Worm (Caenorhabditis elegans) whole organism, L3 larva: ENCODE data around the gene sdz-6.

Experiments
- ceh-9 ChIP-seq: sonication (generic microtip); optimal IDR thresholded peaks from 2 replicates; lab custom pipeline; 2018; ENCODE audit warnings: missing biosample characterization, missing genetic modification characterization
- fkh-2 ChIP-seq: fragments of 150-350 bp; optimal IDR thresholded peaks from 2 replicates; lab custom pipeline; 2014; ENCODE audit warnings: missing biosample characterization, missing genetic modification reagents, missing genetic modification characterization
- nhr-76 ChIP-seq: fragments of 150-350 bp; sonication (generic microtip); optimal IDR thresholded peaks from 5 replicates; lab custom pipeline; 2014; ENCODE audit warnings: missing biosample characterization, missing genetic modification characterization
- pqm-1 ChIP-seq: fragments of 150-350 bp; optimal IDR thresholded peaks from 2 replicates; lab custom pipeline; 2017; ENCODE audit warnings: missing biosample characterization, missing genetic modification characterization, inconsistent platforms
- skn-1 ChIP-seq: fragments of 150-350 bp; optimal IDR thresholded peaks from 2 replicates; lab custom pipeline; 2014; ENCODE audit warnings: missing biosample characterization, missing genetic modification characterization

ce11 chrV:19278488-19278887, 41.9 kb upstream of the sdz-6 start:
- TF ChIP-seq ceh-9 (tag; lab: Kevin White, UChicago) = no peak
- TF ChIP-seq skn-1 (tag; lab: Kevin White, UChicago) = no peak
- no peak for TF ChIP-seq nhr-76 (tag; lab: Kevin White, UChicago)
- TF ChIP-seq pqm-1 (tag; lab: Kevin White, UChicago) = no peak
- TF ChIP-seq fkh-2 = no peak
